Fruit fly (Drosophila melanogaster) whole organism, wandering third instar larva: ENCODE data around the gene CG14995.

ENCODE experiments used
- CG32264 ChIP-seq: fragments of 200-800 bp; sonication (Bioruptor generic); optimal IDR thresholded peaks from 2 replicates; lab custom pipeline; 2016; ENCODE audit warnings: missing biosample characterization, missing genetic modification characterization
- CrebA ChIP-seq: fragments of 200-800 bp; sonication (Bioruptor generic); optimal IDR thresholded peaks from 2 replicates; lab custom pipeline; 2016; ENCODE audit warnings: missing biosample characterization, mild to moderate bottlenecking, missing genetic modification characterization, borderline replicate concordance
- Dfd ChIP-seq: fragments of >200 bp; optimal IDR thresholded peaks from 2 replicates; lab custom pipeline; 2017; ENCODE audit warnings: missing biosample characterization, missing genetic modification characterization
- GATAd ChIP-seq: sonication (Bioruptor generic); optimal IDR thresholded peaks from 2 replicates; lab custom pipeline; 2016; ENCODE audit warnings: missing biosample characterization, missing genetic modification characterization
- Hnf4 ChIP-seq: fragments of 200-800 bp; sonication (Bioruptor generic); optimal IDR thresholded peaks from 2 replicates; lab custom pipeline; 2016; ENCODE audit warnings: missing biosample characterization, mild to moderate bottlenecking, missing genetic modification characterization
- Hr78 ChIP-seq: fragments of >200 bp; optimal IDR thresholded peaks from 2 replicates; lab custom pipeline; 2017; ENCODE audit warnings: missing biosample characterization, missing genetic modification characterization
- Myc ChIP-seq: fragments of >200 bp; optimal IDR thresholded peaks from 2 replicates; lab custom pipeline; 2017
- N ChIP-seq: fragments of >200 bp; optimal IDR thresholded peaks from 2 replicates; lab custom pipeline; 2018; ENCODE audit warnings: missing biosample characterization, missing external identifiers, missing genetic modification characterization
- Vsx2 ChIP-seq: fragments of 200-300, 225-300 bp; sonication (Bioruptor generic); optimal IDR thresholded peaks from 2 replicates; lab custom pipeline; 2018; ENCODE audit warnings: missing biosample characterization, missing genetic modification characterization; ENCODE audit not compliant: partially characterized antibody
- dl ChIP-seq, 2 experiments: fragments of 175-275, 200-275 bp in 1 of 2; fragments of 200-275 bp in 1 of 2; sonication (Bioruptor generic); optimal IDR thresholded peaks; lab custom pipeline; 2018; ENCODE audit warnings: mild to moderate bottlenecking in 2 of 2, missing biosample characterization in 2 of 2, missing genetic modification characterization in 2 of 2, moderate library complexity in 2 of 2; ENCODE audit not compliant: partially characterized antibody in 2 of 2, insufficient read depth in 1 of 2
- ey ChIP-seq: fragments of 200-800 bp; sonication (Bioruptor generic); optimal IDR thresholded peaks from 2 replicates; lab custom pipeline; 2016; ENCODE audit warnings: missing biosample characterization, missing genetic modification characterization
- fru ChIP-seq: fragments of 200-800 bp; sonication (Bioruptor generic); optimal IDR thresholded peaks from 3 replicates; lab custom pipeline; 2016; ENCODE audit warnings: missing biosample characterization, mild to moderate bottlenecking, missing genetic modification characterization
- psq ChIP-seq: fragments of 200-800 bp; sonication (Bioruptor generic); optimal IDR thresholded peaks from 3 replicates; lab custom pipeline; 2017; ENCODE audit warnings: missing biosample characterization, mild to moderate bottlenecking, missing genetic modification characterization, moderate library complexity
- rgr ChIP-seq: fragments of 200-800 bp; sonication (Bioruptor generic); optimal IDR thresholded peaks from 3 replicates; lab custom pipeline; 2016; ENCODE audit warnings: missing biosample characterization, mild to moderate bottlenecking, missing genetic modification characterization
- usp ChIP-seq: fragments of >200 bp; optimal IDR thresholded peaks from 2 replicates; lab custom pipeline; 2017; ENCODE audit warnings: missing biosample characterization, missing genetic modification characterization

The CG14995 gene

DNA sequence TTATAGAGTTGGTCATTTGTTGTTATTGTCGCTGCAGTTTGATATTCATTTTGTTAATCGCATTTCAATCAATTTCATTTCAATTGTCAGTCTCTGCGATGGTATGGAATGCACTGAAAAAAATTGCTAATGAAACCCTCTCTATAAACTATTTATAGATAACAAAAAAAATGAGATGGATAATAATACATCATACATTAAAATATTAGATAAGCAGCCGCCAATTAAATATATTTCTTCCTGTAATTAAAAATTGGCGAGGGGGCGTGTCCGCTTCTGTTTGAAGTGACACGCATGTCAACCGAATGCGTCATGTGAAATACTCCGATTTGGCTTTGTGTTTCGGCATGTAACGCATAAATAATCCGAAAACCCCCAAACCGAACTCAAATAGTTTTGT, 58.6 kb downstream of the CG14995 start:
- TF ChIP-seq Dfd (GFP tag; lab: Kevin White, UChicago) (no peak), dl (GFP tag; optimal IDR thresholded peaks at IDR 0.05; lab: Kevin White, UChicago; ENCODE audit: insufficient read depth in 1 of 2, partially characterized antibody in 2 of 2) (no peak), Myc (lab: Kevin White, UChicago) (no peak), rgr (no peak), Hnf4 (GFP tag; lab: Kevin White, UChicago) (no peak), usp (GFP tag; lab: Kevin White, UChicago) (no peak), Vsx2 (GFP tag; lab: Kevin White, UChicago) (no peak), GATAd (GFP tag; lab: Kevin White, UChicago) (no peak), Hr78 (no peak), CrebA (GFP tag; lab: Kevin White, UChicago) (no peak), ey (GFP tag; lab: Kevin White, UChicago) (no peak), fru (GFP tag; lab: Kevin White, UChicago) (no peak), N (no peak), psq (GFP tag; lab: Kevin White, UChicago) (no peak), CG32264 (GFP tag; lab: Kevin White, UChicago) (no peak)
- TF ChIP-seq, all 38 proteins: peak for 0
